Fruit fly (Drosophila melanogaster) whole organism, embryonic: ENCODE results near the gene CG9270.

Experiments used
- Atf3 ChIP-seq: fragments of 200-800 bp; sonication (Bioruptor generic); optimal IDR thresholded peaks from 3 replicates; lab custom pipeline; 2016; ENCODE audit warnings: missing biosample characterization, missing genetic modification characterization
- Bgb ChIP-seq: fragments of 200-800 bp; sonication (Bioruptor generic); IDR thresholded peaks from 2 replicates; pipeline ENCODE4 v1.3.6; 2022; ENCODE audit warnings: missing biosample characterization, missing genetic modification characterization; ENCODE audit not compliant: partially characterized antibody
- CG10147 ChIP-seq: fragments of 200-800 bp; sonication (Bioruptor generic); optimal IDR thresholded peaks from 2 replicates; lab custom pipeline; 2019; ENCODE audit warnings: missing biosample characterization, mild to moderate bottlenecking, missing genetic modification characterization, moderate library complexity
- CG10431 ChIP-seq: fragments of 200-800 bp; sonication (Bioruptor generic); optimal IDR thresholded peaks from 3 replicates; lab custom pipeline; 2018; ENCODE audit warnings: missing biosample characterization, mild to moderate bottlenecking, missing genetic modification characterization
- CG10543 ChIP-seq: fragments of 200-800 bp; sonication (Bioruptor generic); optimal IDR thresholded peaks from 3 replicates; lab custom pipeline; 2017; ENCODE audit warnings: missing biosample characterization, mild to moderate bottlenecking, missing genetic modification characterization, moderate library complexity
- CG11085 ChIP-seq: fragments of 200-800 bp; sonication (Bioruptor generic); IDR thresholded peaks from 2 replicates; pipeline ENCODE4 v1.3.6; 2022; ENCODE audit warnings: missing biosample characterization, missing genetic modification characterization
- CG11696 ChIP-seq: fragments of 200-800 bp; sonication (Bioruptor generic); IDR thresholded peaks from 2 replicates; pipeline ENCODE4 v1.3.6; 2022; ENCODE audit warnings: missing biosample characterization, missing genetic modification characterization
- CG12071 ChIP-seq: fragments of 200-800 bp; sonication (Bioruptor generic); optimal IDR thresholded peaks from 3 replicates; lab custom pipeline; 2018; ENCODE audit warnings: missing biosample characterization, mild to moderate bottlenecking, missing genetic modification characterization
- CG14050 ChIP-seq: fragments of 200-800 bp; sonication (Bioruptor generic); IDR thresholded peaks from 3 replicates; pipeline ENCODE4 v1.3.6; 2022; ENCODE audit warnings: missing biosample characterization, missing genetic modification characterization
- CG16813 ChIP-seq: fragments of 200-800 bp; sonication (Bioruptor generic); IDR thresholded peaks from 3 replicates; pipeline ENCODE4 v1.3.6; 2022; ENCODE audit warnings: missing biosample characterization, missing genetic modification characterization; ENCODE audit not compliant: partially characterized antibody
- CG17361 ChIP-seq: fragments of 200-800 bp; sonication (Bioruptor generic); IDR thresholded peaks from 3 replicates; pipeline ENCODE4 v1.3.6; 2022; ENCODE audit warnings: missing biosample characterization, missing genetic modification characterization
- CG18262 ChIP-seq: fragments of 200-800 bp; optimal IDR thresholded peaks from 3 replicates; lab custom pipeline; 2019; ENCODE audit warnings: missing biosample characterization, mild to moderate bottlenecking, missing genetic modification characterization, moderate library complexity
- CG18599 ChIP-seq: fragments of 200-800 bp; sonication (Bioruptor generic); optimal IDR thresholded peaks from 3 replicates; lab custom pipeline; 2017; ENCODE audit warnings: missing biosample characterization, missing genetic modification characterization, mild to moderate bottlenecking, moderate library complexity, missing genetic modification reagents
- CG2120 ChIP-seq: fragments of 200-800 bp; sonication (Bioruptor generic); optimal IDR thresholded peaks from 3 replicates; lab custom pipeline; 2016; ENCODE audit warnings: missing biosample characterization, missing genetic modification characterization
- CG2712 ChIP-seq: fragments of 200-800 bp; optimal IDR thresholded peaks from 3 replicates; lab custom pipeline; 2019; ENCODE audit warnings: missing biosample characterization, mild to moderate bottlenecking, missing genetic modification characterization, moderate library complexity
- CG2889 ChIP-seq: fragments of 200-800 bp; sonication (Bioruptor generic); IDR thresholded peaks from 3 replicates; pipeline ENCODE4 v1.3.6; 2022; ENCODE audit warnings: missing biosample characterization, missing genetic modification characterization
- CG30403 ChIP-seq: fragments of 200-800 bp; sonication (Bioruptor generic); optimal IDR thresholded peaks from 3 replicates; lab custom pipeline; 2016; ENCODE audit warnings: missing biosample characterization, missing genetic modification characterization
- CG33213 ChIP-seq: fragments of 200-800 bp; sonication (Bioruptor generic); optimal IDR thresholded peaks from 3 replicates; lab custom pipeline; 2016; ENCODE audit warnings: missing biosample characterization, missing genetic modification characterization
- CG4730 ChIP-seq: fragments of 200-800 bp; sonication (Bioruptor generic); IDR thresholded peaks from 2 replicates; pipeline ENCODE4 v1.3.6; 2022; ENCODE audit warnings: missing biosample characterization, missing genetic modification characterization
- CG4820 ChIP-seq: fragments of 200-800 bp; sonication (Bioruptor generic); optimal IDR thresholded peaks from 3 replicates; lab custom pipeline; 2016; ENCODE audit warnings: missing biosample characterization, missing genetic modification characterization
- CG5953 ChIP-seq: fragments of 200-800 bp; sonication (Bioruptor generic); IDR thresholded peaks from 2 replicates; pipeline ENCODE4 v1.3.6; 2022; ENCODE audit warnings: missing biosample characterization, missing genetic modification characterization
- CG7786 ChIP-seq: fragments of 200-800 bp; sonication (Bioruptor generic); optimal IDR thresholded peaks from 2 replicates; lab custom pipeline; 2016; ENCODE audit warnings: missing biosample characterization, missing genetic modification characterization
- CG8765 ChIP-seq: fragments of 200-800 bp; sonication (Bioruptor generic); IDR thresholded peaks from 2 replicates; pipeline ENCODE4 v1.3.6; 2022; ENCODE audit warnings: missing biosample characterization, missing genetic modification characterization
- CG9727 ChIP-seq: fragments of 200-800 bp; sonication (Bioruptor generic); optimal IDR thresholded peaks from 3 replicates; lab custom pipeline; 2017; ENCODE audit warnings: missing biosample characterization, mild to moderate bottlenecking, missing genetic modification characterization
- D19B ChIP-seq: fragments of 200-800 bp; sonication (Bioruptor generic); optimal IDR thresholded peaks from 2 replicates; lab custom pipeline; 2017; ENCODE audit warnings: missing biosample characterization, mild to moderate bottlenecking, missing genetic modification characterization
- E2f1 ChIP-seq: fragments of 200-800 bp; sonication (Bioruptor generic); IDR thresholded peaks from 2 replicates; pipeline ENCODE4 v1.3.6; 2022; ENCODE audit warnings: missing biosample characterization, missing genetic modification characterization
- Ets97D ChIP-seq: fragments of 200-800 bp; sonication (Bioruptor generic); optimal IDR thresholded peaks from 3 replicates; lab custom pipeline; 2016; ENCODE audit warnings: missing biosample characterization, missing genetic modification characterization
- Mrtf ChIP-seq: fragments of 200-800 bp; sonication (Bioruptor generic); IDR thresholded peaks from 3 replicates; pipeline ENCODE4 v1.3.6; 2022; ENCODE audit warnings: missing biosample characterization, missing genetic modification characterization
- NC2α ChIP-seq: fragments of 200-800 bp; sonication (Bioruptor generic); optimal IDR thresholded peaks from 2 replicates; lab custom pipeline; 2016; ENCODE audit warnings: missing biosample characterization, missing genetic modification characterization
- Nf-YA ChIP-seq: fragments of 200-800 bp; sonication (Bioruptor generic); IDR thresholded peaks from 2 replicates; pipeline ENCODE4 v1.3.6; 2022; ENCODE audit warnings: missing biosample characterization, missing genetic modification characterization
- Nf-YB ChIP-seq: fragments of 200-800 bp; sonication (Bioruptor generic); optimal IDR thresholded peaks from 3 replicates; lab custom pipeline; 2019; ENCODE audit warnings: missing biosample characterization, mild to moderate bottlenecking, missing genetic modification characterization, moderate library complexity
- Sox102F ChIP-seq: fragments of 200-800 bp; sonication (Bioruptor generic); optimal IDR thresholded peaks from 2 replicates; lab custom pipeline; 2018; ENCODE audit warnings: missing biosample characterization, mild to moderate bottlenecking, missing genetic modification characterization, moderate library complexity
- Taf1 ChIP-seq: fragments of 200-800 bp; sonication (Bioruptor generic); IDR thresholded peaks from 2 replicates; pipeline ENCODE4 v1.3.6; 2022; ENCODE audit warnings: missing biosample characterization, missing genetic modification characterization
- ab ChIP-seq: fragments of 200-800 bp; sonication (Bioruptor generic); optimal IDR thresholded peaks from 2 replicates; lab custom pipeline; 2016; ENCODE audit warnings: missing biosample characterization, missing genetic modification characterization
- bcd ChIP-seq: fragments of 200-800 bp; sonication (Bioruptor generic); optimal IDR thresholded peaks from 2 replicates; lab custom pipeline; 2017; ENCODE audit warnings: missing biosample characterization, mild to moderate bottlenecking, missing genetic modification characterization
- chinmo ChIP-seq: fragments of 200-800 bp; sonication (Bioruptor generic); IDR thresholded peaks from 4 replicates; pipeline ENCODE4 v1.3.6; 2022; ENCODE audit warnings: missing biosample characterization, missing genetic modification characterization; ENCODE audit not compliant: partially characterized antibody
- dan ChIP-seq: fragments of 200-800 bp; sonication (Bioruptor generic); IDR thresholded peaks from 2 replicates; pipeline ENCODE4 v1.3.6; 2022; ENCODE audit warnings: missing biosample characterization, missing genetic modification characterization
- ems ChIP-seq: fragments of 200-800 bp; sonication (Bioruptor generic); optimal IDR thresholded peaks from 3 replicates; lab custom pipeline; 2016; ENCODE audit warnings: missing biosample characterization, missing genetic modification characterization
- eve ChIP-seq, 2 experiments: fragments of >200 bp; optimal IDR thresholded peaks; 2 replicates each; lab custom pipeline; 2017; ENCODE audit warnings: missing biosample characterization in 2 of 2, missing genetic modification characterization in 2 of 2
- gro ChIP-seq: fragments of 200-800 bp; sonication (Bioruptor generic); optimal IDR thresholded peaks from 2 replicates; lab custom pipeline; 2016; ENCODE audit warnings: missing biosample characterization, missing genetic modification characterization
- h ChIP-seq: fragments of >200 bp; optimal IDR thresholded peaks from 2 replicates; lab custom pipeline; 2017
- hb ChIP-seq: fragments of 200-800 bp; sonication (Bioruptor generic); IDR thresholded peaks from 3 replicates; pipeline ENCODE4 v1.3.6; 2022; ENCODE audit warnings: missing biosample characterization, missing genetic modification characterization; ENCODE audit not compliant: partially characterized antibody
- her ChIP-seq: fragments of 200-800 bp; sonication (Bioruptor generic); optimal IDR thresholded peaks from 2 replicates; lab custom pipeline; 2016; ENCODE audit warnings: missing biosample characterization, missing genetic modification characterization
- nau ChIP-seq: fragments of 200-800 bp; sonication (Bioruptor generic); optimal IDR thresholded peaks from 3 replicates; lab custom pipeline; 2017; ENCODE audit warnings: missing biosample characterization, mild to moderate bottlenecking, missing genetic modification characterization, missing genetic modification reagents
- onecut ChIP-seq: fragments of 200-800 bp; sonication (Bioruptor generic); IDR thresholded peaks from 2 replicates; pipeline ENCODE4 v1.3.6; 2022; ENCODE audit warnings: missing biosample characterization, missing genetic modification characterization
- pita ChIP-seq: fragments of 200-800 bp; sonication (Bioruptor generic); optimal IDR thresholded peaks from 2 replicates; lab custom pipeline; 2017; ENCODE audit warnings: missing biosample characterization, mild to moderate bottlenecking, missing genetic modification characterization
- tll ChIP-seq, 2 experiments: fragments of 200-800 bp in 1 of 2; fragments of >200 bp in 1 of 2; sonication (Bioruptor generic) in 1 of 2; optimal IDR thresholded peaks; 2 replicates each; lab custom pipeline; 2017 to 2019; ENCODE audit warnings: missing biosample characterization in 2 of 2, missing genetic modification characterization in 2 of 2, mild to moderate bottlenecking in 1 of 2, moderate library complexity in 1 of 2
- tna ChIP-seq: fragments of 200-800 bp; sonication (Bioruptor generic); IDR thresholded peaks from 2 replicates; pipeline ENCODE4 v1.3.6; 2022; ENCODE audit warnings: missing biosample characterization, missing genetic modification characterization; ENCODE audit not compliant: partially characterized antibody
- trem ChIP-seq: fragments of 200-800 bp; optimal IDR thresholded peaks from 3 replicates; lab custom pipeline; 2019; ENCODE audit warnings: missing biosample characterization, mild to moderate bottlenecking, missing genetic modification characterization, moderate library complexity

CG9270 gene

dm6 chr2L:20881353-20882079 is 52.4 kb downstream of the CG9270 start (continued):
- peak; percentile 39 for TF ChIP-seq her (GFP tag; lab: Kevin White, UChicago)
- TF ChIP-seq Nf-YB (GFP tag; lab: Kevin White, UChicago), result no peak
- peak; percentile 50 for TF ChIP-seq bcd (GFP tag; lab: Kevin White, UChicago)
- no peak for TF ChIP-seq pita (GFP tag; lab: Kevin White, UChicago)
- peak; percentile 46; the same call in 2 of the 3 replicates for TF ChIP-seq CG17361
- no peak for TF ChIP-seq trem (tag; lab: Kevin White, UChicago)
- TF ChIP-seq D19B (GFP tag; lab: Kevin White, UChicago), result peak; percentile 31
- peak in 1 of 2 experiments; percentile 53 for TF ChIP-seq eve (GFP tag; optimal IDR thresholded peaks at IDR 0.05; lab: Kevin White, UChicago)
- peak; percentile 84 for TF ChIP-seq CG18599 (GFP tag; lab: Kevin White, UChicago)
- TF ChIP-seq CG18262 (tag; lab: Kevin White, UChicago), result peak; percentile 13
- TF ChIP-seq CG30403 (GFP tag; lab: Kevin White, UChicago), result peak; percentile 59
- TF ChIP-seq CG5953, result 0 out of 2 replicates have a peak, but pooled peaks have one; percentile 27
- TF ChIP-seq CG11696, result peak; percentile 53; the same call in 1 of the 2 replicates
- TF ChIP-seq NC2α, result no peak
- TF ChIP-seq E2f1 (GFP tag; lab: Robert Waterston, UW), result peak; percentile 53; the same call in 1 of the 2 replicates
- no peak for TF ChIP-seq Ets97D (GFP tag; lab: Kevin White, UChicago)
- no peak for TF ChIP-seq dan (GFP tag; lab: Robert Waterston, UW)
- TF ChIP-seq CG14050 (GFP tag; lab: Robert Waterston, UW), result peak; percentile 21; the same call in 1 of the 3 replicates
- peak; percentile 25 for TF ChIP-seq CG10431 (GFP tag; lab: Kevin White, UChicago)
- peak; percentile 33 for TF ChIP-seq CG2712 (tag; lab: Kevin White, UChicago)
- no peak for TF ChIP-seq ab (GFP tag; lab: Kevin White, UChicago)
- TF ChIP-seq Sox102F, result peak; percentile 56
- no peak for TF ChIP-seq chinmo (GFP tag; lab: Robert Waterston, UW)
- peak; percentile 4 for TF ChIP-seq CG10543 (GFP tag; lab: Kevin White, UChicago)
- peak; percentile 76 for TF ChIP-seq Taf1 (GFP tag; lab: Robert Waterston, UW)
- peak; percentile 22 for TF ChIP-seq CG10147 (GFP tag; lab: Kevin White, UChicago)
- no peak for TF ChIP-seq CG16813 (GFP tag; lab: Robert Waterston, UW)
- TF ChIP-seq CG2120 (GFP tag; lab: Kevin White, UChicago), result peak; percentile 87
- TF ChIP-seq CG4730 (GFP tag; lab: Robert Waterston, UW), result 0 out of 2 replicates have a peak, but pooled peaks have one; percentile 12
- TF ChIP-seq CG9727 (GFP tag; lab: Kevin White, UChicago), result peak; percentile 45
- TF ChIP-seq onecut (GFP tag; lab: Robert Waterston, UW), result no peak
- no peak for TF ChIP-seq tll (GFP tag; optimal IDR thresholded peaks at IDR 0.05; lab: Kevin White, UChicago)
- TF ChIP-seq Bgb (GFP tag; lab: Robert Waterston, UW), result no peak
- no peak for TF ChIP-seq Atf3
- TF ChIP-seq CG8765 (GFP tag; lab: Robert Waterston, UW), result peak; percentile 36; the same call in 1 of the 2 replicates
- TF ChIP-seq CG11085, result peak; percentile 50; the same call in 1 of the 2 replicates
- TF ChIP-seq gro (GFP tag; lab: Kevin White, UChicago), result peak; percentile 67
- TF ChIP-seq CG33213, result peak; percentile 2
- no peak for TF ChIP-seq nau (GFP tag; lab: Kevin White, UChicago)
- no peak for TF ChIP-seq tna (GFP tag; lab: Robert Waterston, UW)
- no peak for TF ChIP-seq hb (GFP tag; lab: Robert Waterston, UW)
- no peak for TF ChIP-seq h (lab: Kevin White, UChicago)
- TF ChIP-seq CG4820, result peak; percentile 26
- peak; percentile 37 for TF ChIP-seq ems (GFP tag; lab: Kevin White, UChicago)
- no peak for TF ChIP-seq CG2889 (GFP tag; lab: Robert Waterston, UW)
- TF ChIP-seq Nf-YA (GFP tag; lab: Robert Waterston, UW), result 0 out of 2 replicates have a peak, but pooled peaks have one; percentile 25
- no peak for TF ChIP-seq CG12071 (GFP tag; lab: Kevin White, UChicago)
- TF ChIP-seq CG7786, result peak; percentile 55
- TF ChIP-seq Mrtf (GFP tag; lab: Robert Waterston, UW), result peak; percentile 73; the same call in 2 of the 3 replicates
